Worm (Caenorhabditis elegans): ENCODE results near the gene tmed-10.

ce11 chrV:11373918-11374317, 47.2 kb upstream of the tmed-10 start:
- TF ChIP-seq dao-5 (tag; optimal IDR thresholded peaks at IDR 0.05) (no peak), him-1 (tag; optimal IDR thresholded peaks at IDR 0.05) (no peak), W03F9.2 (tag; optimal IDR thresholded peaks at IDR 0.05) (no peak)
